Worm (Caenorhabditis elegans): ENCODE measurements around the gene R07B7.2.

DNA sequence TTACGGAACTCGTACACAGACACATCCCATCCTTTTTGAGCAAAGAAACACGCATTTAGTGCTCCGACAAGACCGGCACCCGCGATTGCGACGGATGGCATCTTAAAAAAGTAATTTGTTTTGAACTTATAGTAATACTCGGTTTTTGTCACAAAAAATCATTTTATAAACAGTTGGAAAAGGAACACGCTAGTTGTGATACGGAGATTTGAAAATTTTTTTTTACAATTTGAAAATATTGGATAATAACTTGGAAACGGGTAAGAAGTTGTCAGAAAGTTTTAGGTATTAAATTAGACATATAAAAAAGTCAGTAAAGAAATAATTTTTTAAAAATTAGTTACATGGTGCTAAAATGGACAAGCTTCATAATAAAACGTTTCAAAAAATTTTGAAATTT is 10.9 kb upstream of the R07B7.2 start, which contains the start of gene kmo-1:
- no peak for TF ChIP-seq dpl-1 (GFP tag; optimal IDR thresholded peaks at IDR 0.05)
- TF ChIP-seq lir-1 (GFP tag; conservative IDR thresholded peaks at IDR 0.05), result no peak
- TF ChIP-seq F10E7.11 (tag; optimal IDR thresholded peaks at IDR 0.05), result no peak
- no peak for TF ChIP-seq ccch-3 (GFP tag; optimal IDR thresholded peaks at IDR 0.05)
- TF ChIP-seq tbp1 (GFP tag; optimal IDR thresholded peaks at IDR 0.05), result no peak
- TF ChIP-seq rcor-1 (GFP tag; IDR thresholded peaks at IDR 0.05), result no peak
- TF ChIP-seq F55B11.4 (tag; optimal IDR thresholded peaks at IDR 0.05; ENCODE audit: borderline replicate concordance, insufficient read depth), result no peak
- no peak for TF ChIP-seq pha-4 (tag; optimal IDR thresholded peaks at IDR 0.05)
- TF ChIP-seq F57C9.4 (tag; optimal IDR thresholded peaks at IDR 0.05), result no peak
- no peak for TF ChIP-seq unc-62 (GFP tag; optimal IDR thresholded peaks at IDR 0.05)
